Fruit fly (Drosophila melanogaster) whole organism, embryonic: Measurements from ENCODE around the gene Pebp1.
A peak's percentile ranks its signal among the peaks of the same experiment; 100 is the strongest.

Experiments used
- Aef1 ChIP-seq: fragments of 200-800 bp; sonication (Bioruptor generic); IDR thresholded peaks from 3 replicates; pipeline ENCODE4 v1.3.6; 2022; ENCODE audit warnings: missing biosample characterization, missing genetic modification characterization
- CG10366 ChIP-seq: fragments of 200-800 bp; sonication (Bioruptor generic); IDR thresholded peaks from 2 replicates; pipeline ENCODE4 v1.3.6; 2022; ENCODE audit warnings: missing biosample characterization, missing genetic modification characterization
- CG10431 ChIP-seq: fragments of 200-800 bp; sonication (Bioruptor generic); optimal IDR thresholded peaks from 3 replicates; lab custom pipeline; 2018; ENCODE audit warnings: missing biosample characterization, mild to moderate bottlenecking, missing genetic modification characterization
- CG10979 ChIP-seq: fragments of 200-800 bp; sonication (Bioruptor generic); optimal IDR thresholded peaks from 2 replicates; lab custom pipeline; 2018; ENCODE audit warnings: missing biosample characterization, mild to moderate bottlenecking, missing genetic modification characterization, moderate library complexity
- CG11093 ChIP-seq: fragments of 200-800 bp; sonication (Bioruptor generic); IDR thresholded peaks from 3 replicates; pipeline ENCODE4 v1.3.6; 2022; ENCODE audit warnings: missing biosample characterization, missing genetic modification characterization
- CG11504 ChIP-seq: fragments of 200-800 bp; sonication (Bioruptor generic); optimal IDR thresholded peaks from 3 replicates; lab custom pipeline; 2019; ENCODE audit warnings: missing biosample characterization, mild to moderate bottlenecking, missing genetic modification characterization, moderate library complexity
- CG13894 ChIP-seq: fragments of 200-800 bp; sonication (Bioruptor generic); optimal IDR thresholded peaks from 3 replicates; lab custom pipeline; 2018; ENCODE audit warnings: missing biosample characterization, mild to moderate bottlenecking, missing genetic modification characterization, moderate library complexity
- CG14860 ChIP-seq: fragments of 200-800 bp; sonication (Bioruptor generic); IDR thresholded peaks from 3 replicates; pipeline ENCODE4 v1.3.6; 2022; ENCODE audit warnings: missing biosample characterization, missing genetic modification characterization; ENCODE audit not compliant: partially characterized antibody
- CG15011 ChIP-seq: fragments of 200-800 bp; sonication (Bioruptor generic); optimal IDR thresholded peaks from 3 replicates; lab custom pipeline; 2018; ENCODE audit warnings: missing biosample characterization, mild to moderate bottlenecking, missing genetic modification characterization
- CG15269 ChIP-seq: fragments of 200-800 bp; sonication (Bioruptor generic); optimal IDR thresholded peaks from 2 replicates; lab custom pipeline; 2018; ENCODE audit warnings: missing biosample characterization, mild to moderate bottlenecking, missing genetic modification characterization, moderate library complexity
- CG16863 ChIP-seq: fragments of 200-800 bp; sonication (Bioruptor generic); optimal IDR thresholded peaks from 3 replicates; lab custom pipeline; 2016; ENCODE audit warnings: missing biosample characterization, missing genetic modification characterization
- CG18599 ChIP-seq: fragments of 200-800 bp; sonication (Bioruptor generic); optimal IDR thresholded peaks from 3 replicates; lab custom pipeline; 2017; ENCODE audit warnings: missing biosample characterization, missing genetic modification characterization, mild to moderate bottlenecking, moderate library complexity, missing genetic modification reagents
- CG18619 ChIP-seq: fragments of 200-800 bp; sonication (Bioruptor generic); optimal IDR thresholded peaks from 3 replicates; lab custom pipeline; 2017; ENCODE audit warnings: missing biosample characterization, mild to moderate bottlenecking, missing genetic modification characterization
- CG18764 ChIP-seq: fragments of 200-800 bp; sonication (Bioruptor generic); optimal IDR thresholded peaks from 3 replicates; lab custom pipeline; 2016; ENCODE audit warnings: missing biosample characterization, missing genetic modification characterization
- CG2678 ChIP-seq: fragments of 200-800 bp; sonication (Bioruptor generic); optimal IDR thresholded peaks from 3 replicates; lab custom pipeline; 2019; ENCODE audit warnings: missing biosample characterization, mild to moderate bottlenecking, missing genetic modification characterization, moderate library complexity
- CG30403 ChIP-seq: fragments of 200-800 bp; sonication (Bioruptor generic); optimal IDR thresholded peaks from 3 replicates; lab custom pipeline; 2016; ENCODE audit warnings: missing biosample characterization, missing genetic modification characterization
- CG31224 ChIP-seq: fragments of 200-800 bp; sonication (Bioruptor generic); IDR thresholded peaks from 2 replicates; pipeline ENCODE4 v1.3.6; 2022; ENCODE audit warnings: missing biosample characterization, missing genetic modification characterization
- CG3281 ChIP-seq: fragments of 200-800 bp; sonication (Bioruptor generic); optimal IDR thresholded peaks from 3 replicates; lab custom pipeline; 2017; ENCODE audit warnings: missing biosample characterization, mild to moderate bottlenecking, missing genetic modification characterization
- CG43689 ChIP-seq: fragments of 200-800 bp; sonication (Bioruptor generic); IDR thresholded peaks from 2 replicates; pipeline ENCODE4 v1.3.6; 2022; ENCODE audit warnings: missing biosample characterization, missing genetic modification characterization
- CG6175 ChIP-seq: fragments of 200-800 bp; sonication (Bioruptor generic); IDR thresholded peaks from 3 replicates; pipeline ENCODE4 v1.3.6; 2022; ENCODE audit warnings: missing biosample characterization, missing genetic modification characterization
- CG6854 ChIP-seq: fragments of 200-800 bp; sonication (Bioruptor generic); optimal IDR thresholded peaks from 3 replicates; lab custom pipeline; 2017; ENCODE audit warnings: missing biosample characterization, mild to moderate bottlenecking, missing genetic modification characterization
- CG8281 ChIP-seq: fragments of 200-800 bp; sonication (Bioruptor generic); optimal IDR thresholded peaks from 2 replicates; lab custom pipeline; 2018; ENCODE audit warnings: missing biosample characterization, mild to moderate bottlenecking, missing genetic modification characterization, moderate library complexity
- CG8290 ChIP-seq, 3 experiments: fragments of 200-800 bp; sonication (Bioruptor generic); optimal IDR thresholded peaks; 2 replicates each; lab custom pipeline; 2016 to 2019; ENCODE audit warnings: missing biosample characterization in 3 of 3, missing genetic modification characterization in 3 of 3, mild to moderate bottlenecking in 2 of 3, moderate library complexity in 1 of 3
- CG8478 ChIP-seq: fragments of >200 bp; optimal IDR thresholded peaks from 2 replicates; lab custom pipeline; 2018
- CG8944 ChIP-seq: fragments of 200-800 bp; sonication (Bioruptor generic); optimal IDR thresholded peaks from 3 replicates; lab custom pipeline; 2016; ENCODE audit warnings: missing biosample characterization, missing genetic modification characterization
- CG9215 ChIP-seq: fragments of 200-800 bp; sonication (Bioruptor generic); IDR thresholded peaks from 2 replicates; pipeline ENCODE4 v1.3.6; 2022; ENCODE audit warnings: missing biosample characterization, missing genetic modification characterization
- CG9727 ChIP-seq: fragments of 200-800 bp; sonication (Bioruptor generic); optimal IDR thresholded peaks from 3 replicates; lab custom pipeline; 2017; ENCODE audit warnings: missing biosample characterization, mild to moderate bottlenecking, missing genetic modification characterization
- CkIIα-i1 ChIP-seq: fragments of 200-800 bp; sonication (Bioruptor generic); IDR thresholded peaks from 2 replicates; pipeline ENCODE4 v1.3.6; 2022; ENCODE audit warnings: missing biosample characterization, missing genetic modification characterization
- Deaf1 ChIP-seq: fragments of 200-800 bp; optimal IDR thresholded peaks from 3 replicates; lab custom pipeline; 2019; ENCODE audit warnings: missing biosample characterization, mild to moderate bottlenecking, missing genetic modification characterization, moderate library complexity
- Elba2 ChIP-seq: fragments of 200-800 bp; sonication (Bioruptor generic); optimal IDR thresholded peaks from 3 replicates; lab custom pipeline; 2016; ENCODE audit warnings: missing biosample characterization, missing genetic modification characterization
- Fer2 ChIP-seq: fragments of 200-800 bp; sonication (Bioruptor generic); optimal IDR thresholded peaks from 2 replicates; lab custom pipeline; 2018; ENCODE audit warnings: missing biosample characterization, mild to moderate bottlenecking, missing genetic modification characterization, moderate library complexity
- H15 ChIP-seq: fragments of 200-800 bp; sonication (Bioruptor generic); IDR thresholded peaks from 3 replicates; pipeline ENCODE4 v1.3.6; 2022; ENCODE audit warnings: missing biosample characterization, missing genetic modification characterization
- Hmr ChIP-seq: fragments of 200-800 bp; sonication (Bioruptor generic); optimal IDR thresholded peaks from 3 replicates; lab custom pipeline; 2017; ENCODE audit warnings: mild to moderate bottlenecking, missing biosample characterization, missing genetic modification reagents, missing genetic modification characterization
- Med ChIP-seq: fragments of 200-800 bp; sonication (Bioruptor generic); peaks from one replicate; lab custom pipeline; 2016; ENCODE audit warnings: missing biosample characterization, missing genetic modification characterization, mild to moderate bottlenecking, inconsistent platforms, moderate library complexity
- Sox100B ChIP-seq: fragments of 200-800 bp; sonication (Bioruptor generic); optimal IDR thresholded peaks from 3 replicates; lab custom pipeline; 2018; ENCODE audit warnings: missing biosample characterization, mild to moderate bottlenecking, missing genetic modification characterization
- ab ChIP-seq: fragments of 200-800 bp; sonication (Bioruptor generic); optimal IDR thresholded peaks from 2 replicates; lab custom pipeline; 2016; ENCODE audit warnings: missing biosample characterization, missing genetic modification characterization
- abd-A ChIP-seq: fragments of 200-800 bp; sonication (Bioruptor generic); optimal IDR thresholded peaks from 3 replicates; lab custom pipeline; 2019; ENCODE audit warnings: missing biosample characterization, mild to moderate bottlenecking, missing genetic modification characterization, moderate library complexity
- caup ChIP-seq: fragments of 200-800 bp; sonication (Bioruptor generic); optimal IDR thresholded peaks from 3 replicates; lab custom pipeline; 2017; ENCODE audit warnings: missing biosample characterization, mild to moderate bottlenecking, missing genetic modification characterization, moderate library complexity; ENCODE audit not compliant: severe bottlenecking
- chinmo ChIP-seq: fragments of 200-800 bp; sonication (Bioruptor generic); IDR thresholded peaks from 4 replicates; pipeline ENCODE4 v1.3.6; 2022; ENCODE audit warnings: missing biosample characterization, missing genetic modification characterization; ENCODE audit not compliant: partially characterized antibody
- corto ChIP-seq: fragments of 200-800 bp; sonication (Bioruptor generic); optimal IDR thresholded peaks from 2 replicates; lab custom pipeline; 2016; ENCODE audit warnings: missing biosample characterization, mild to moderate bottlenecking, missing genetic modification characterization, moderate library complexity
- dan ChIP-seq: fragments of 200-800 bp; sonication (Bioruptor generic); IDR thresholded peaks from 2 replicates; pipeline ENCODE4 v1.3.6; 2022; ENCODE audit warnings: missing biosample characterization, missing genetic modification characterization
- ftz-f1 ChIP-seq: fragments of 200-800 bp; sonication (Bioruptor generic); optimal IDR thresholded peaks from 2 replicates; lab custom pipeline; 2016; ENCODE audit warnings: missing biosample characterization, missing genetic modification characterization
- gem ChIP-seq: fragments of 200-800 bp; sonication (Bioruptor generic); optimal IDR thresholded peaks from 2 replicates; lab custom pipeline; 2019; ENCODE audit warnings: missing biosample characterization, mild to moderate bottlenecking, missing genetic modification characterization, moderate library complexity
- kah ChIP-seq: fragments of 200-800 bp; sonication (Bioruptor generic); optimal IDR thresholded peaks from 2 replicates; lab custom pipeline; 2018; ENCODE audit warnings: missing biosample characterization, mild to moderate bottlenecking, missing genetic modification characterization
- row ChIP-seq: fragments of 200-800 bp; sonication (Bioruptor generic); IDR thresholded peaks from 3 replicates; pipeline ENCODE4 v1.3.6; 2022; ENCODE audit warnings: missing biosample characterization, missing genetic modification characterization
- sima ChIP-seq: fragments of 200-800 bp; sonication (Bioruptor generic); optimal IDR thresholded peaks from 2 replicates; lab custom pipeline; 2016; ENCODE audit warnings: missing biosample characterization, missing genetic modification characterization
- slbo ChIP-seq: fragments of 200-800 bp; sonication (Bioruptor generic); IDR thresholded peaks from 2 replicates; pipeline ENCODE4 v1.3.6; 2022; ENCODE audit warnings: missing biosample characterization, missing genetic modification characterization

Gene Pebp1

dm6 chr3R:22494523-22495309, 28.9 kb downstream of the Pebp1 start (continued):
- TF ChIP-seq ftz-f1 (GFP tag; lab: Kevin White, UChicago) (no peak), CG10431 (GFP tag; lab: Kevin White, UChicago) (no peak), Aef1 (GFP tag; lab: Robert Waterston, UW) (peak; percentile 27; the same call in 1 of the 3 replicates), Sox100B (peak; percentile 64), CG18764 (GFP tag; lab: Kevin White, UChicago) (no peak), H15 (GFP tag; lab: Robert Waterston, UW) (no peak), slbo (GFP tag; lab: Robert Waterston, UW) (peak; percentile 44; the same call in 1 of the 2 replicates), CG6175 (GFP tag; lab: Robert Waterston, UW) (0 out of 3 replicates have a peak, but pooled peaks have one; percentile 8), corto (GFP tag; lab: Kevin White, UChicago) (no peak), Elba2 (GFP tag; lab: Kevin White, UChicago) (no peak), CG11504 (tag; lab: Kevin White, UChicago) (peak; percentile 70), Hmr (GFP tag; lab: Kevin White, UChicago) (peak; percentile 41), caup (GFP tag; lab: Kevin White, UChicago) (peak; percentile 16), CG10979 (peak; percentile 62), CG8478 (lab: Kevin White, UChicago) (peak; percentile 45), CG15011 (GFP tag; lab: Kevin White, UChicago) (no peak), ab (GFP tag; lab: Kevin White, UChicago) (no peak), CG2678 (tag; lab: Kevin White, UChicago) (peak; percentile 85), CG43689 (GFP tag; lab: Robert Waterston, UW) (peak; percentile 27; the same call in 1 of the 2 replicates), chinmo (0 out of 4 replicates have a peak, but pooled peaks have one; percentile 35), CG10366 (GFP tag; lab: Robert Waterston, UW) (no peak), CG8281 (tag; lab: Kevin White, UChicago) (peak; percentile 40)

- TF ChIP-seq CG14860 (GFP tag; lab: Robert Waterston, UW): 0 out of 3 replicates have a peak, but pooled peaks have one; percentile 12
- peak; percentile 94 for TF ChIP-seq Deaf1
- TF ChIP-seq CG13894 (tag; lab: Kevin White, UChicago): peak; percentile 57
- TF ChIP-seq CG16863 (GFP tag; lab: Kevin White, UChicago): no peak
- TF ChIP-seq Med (GFP tag; lab: Kevin White, UChicago): peak; percentile 22
- no peak for TF ChIP-seq Fer2
- peak; percentile 16 for TF ChIP-seq abd-A (tag; lab: Kevin White, UChicago)
- TF ChIP-seq row (GFP tag; lab: Robert Waterston, UW): 0 out of 3 replicates have a peak, but pooled peaks have one; percentile 1
- no peak for TF ChIP-seq CG9727 (GFP tag; lab: Kevin White, UChicago)
These were observed 31.2 kb downstream of the Pebp1 start, which contains the start of gene Octbeta1R for dm6 chr3R:22497025-22497424. Gene Octbeta1R (plus strand): TSS chr3R:22497215.

dm6 chr3R:22503630-22504029, 37.8 kb downstream of the Pebp1 start:
- TF ChIP-seq CG18599 (GFP tag; lab: Kevin White, UChicago) (peak; percentile 76), CG8944 (GFP tag; lab: Kevin White, UChicago) (no peak), CG3281 (GFP tag; lab: Kevin White, UChicago) (peak; percentile 22), CG6854 (no peak), CG9215 (GFP tag; lab: Robert Waterston, UW) (0 out of 2 replicates have a peak, but pooled peaks have one; percentile 31), CG11093 (no peak), CG31224 (GFP tag; lab: Robert Waterston, UW) (no peak), sima (GFP tag; lab: Kevin White, UChicago) (no peak), CG30403 (no peak), CG8290 (GFP tag; optimal IDR thresholded peaks at IDR 0.05; lab: Kevin White, UChicago) (no peak), CG8290 (tag; optimal IDR thresholded peaks at IDR 0.05; lab: Kevin White, UChicago) (peak in 1 of 2 experiments; percentile 65), CG15269 (tag; lab: Kevin White, UChicago) (peak; percentile 19), dan (GFP tag; lab: Robert Waterston, UW) (no peak), CG18619 (GFP tag; lab: Kevin White, UChicago) (peak; percentile 0), gem (peak; percentile 34), kah (GFP tag; lab: Kevin White, UChicago) (no peak), CkIIα-i1 (GFP tag; lab: Robert Waterston, UW) (no peak)
